Fruit fly (Drosophila melanogaster) whole organism, embryonic: ENCODE results near the gene P5CDh1.

Experiments used
- CG10147 ChIP-seq: fragments of 200-800 bp; sonication (Bioruptor generic); optimal IDR thresholded peaks from 2 replicates; lab custom pipeline; 2019; ENCODE audit warnings: missing biosample characterization, mild to moderate bottlenecking, missing genetic modification characterization, moderate library complexity
- CG10462 ChIP-seq: fragments of 200-800 bp; sonication (Bioruptor generic); optimal IDR thresholded peaks from 2 replicates; lab custom pipeline; 2016; ENCODE audit warnings: missing biosample characterization, missing genetic modification characterization
- CG10654 ChIP-seq: fragments of 200-800 bp; sonication (Bioruptor generic); optimal IDR thresholded peaks from 2 replicates; lab custom pipeline; 2016; ENCODE audit warnings: missing biosample characterization, missing genetic modification characterization
- CG12155 ChIP-seq: fragments of 200-800 bp; sonication (Bioruptor generic); optimal IDR thresholded peaks from 3 replicates; lab custom pipeline; 2016; ENCODE audit warnings: missing biosample characterization, missing genetic modification characterization
- CG12391 ChIP-seq: fragments of 200-800 bp; sonication (Bioruptor generic); optimal IDR thresholded peaks from 3 replicates; lab custom pipeline; 2018; ENCODE audit warnings: missing biosample characterization, mild to moderate bottlenecking, missing genetic modification characterization, moderate library complexity
- CG15479 ChIP-seq: fragments of 200-800 bp; sonication (Bioruptor generic); optimal IDR thresholded peaks from 3 replicates; lab custom pipeline; 2019; ENCODE audit warnings: missing biosample characterization, mild to moderate bottlenecking, missing genetic modification characterization, moderate library complexity
- CG17359 ChIP-seq: fragments of 200-800 bp; sonication (Bioruptor generic); optimal IDR thresholded peaks from 3 replicates; lab custom pipeline; 2018; ENCODE audit warnings: missing biosample characterization, mild to moderate bottlenecking, missing genetic modification characterization, moderate library complexity
- CG30020 ChIP-seq: fragments of 200-800 bp; optimal IDR thresholded peaks from 2 replicates; lab custom pipeline; 2019; ENCODE audit warnings: missing biosample characterization, mild to moderate bottlenecking, missing genetic modification characterization, moderate library complexity
- CG3065 ChIP-seq: fragments of 200-800 bp; sonication (Bioruptor generic); optimal IDR thresholded peaks from 2 replicates; lab custom pipeline; 2016; ENCODE audit warnings: missing biosample characterization, missing genetic modification characterization
- CG31224 ChIP-seq: fragments of 200-800 bp; sonication (Bioruptor generic); IDR thresholded peaks from 2 replicates; pipeline ENCODE4 v1.3.6; 2022; ENCODE audit warnings: missing biosample characterization, missing genetic modification characterization
- CG3407 ChIP-seq: fragments of 200-800 bp; sonication (Bioruptor generic); optimal IDR thresholded peaks from 2 replicates; lab custom pipeline; 2018; ENCODE audit warnings: missing biosample characterization, mild to moderate bottlenecking, missing genetic modification characterization
- CG3995 ChIP-seq: fragments of 200-800 bp; sonication (Bioruptor generic); optimal IDR thresholded peaks from 3 replicates; lab custom pipeline; 2016; ENCODE audit warnings: missing biosample characterization, missing genetic modification characterization
- CG4282 ChIP-seq: fragments of 200-800 bp; sonication (Bioruptor generic); optimal IDR thresholded peaks from 2 replicates; lab custom pipeline; 2016; ENCODE audit warnings: missing biosample characterization, missing genetic modification characterization
- CG4328 ChIP-seq: fragments of 200-800 bp; sonication (Bioruptor generic); optimal IDR thresholded peaks from 3 replicates; lab custom pipeline; 2017; ENCODE audit warnings: missing biosample characterization, missing genetic modification reagents, missing genetic modification characterization
- CG4617 ChIP-seq: fragments of 200-800 bp; sonication (Bioruptor generic); optimal IDR thresholded peaks from 3 replicates; lab custom pipeline; 2016; ENCODE audit warnings: missing biosample characterization, missing genetic modification characterization, borderline replicate concordance
- CG5245 ChIP-seq: fragments of 200-800 bp; sonication (Bioruptor generic); optimal IDR thresholded peaks from 3 replicates; lab custom pipeline; 2016; ENCODE audit warnings: missing biosample characterization, missing genetic modification characterization
- CG6765 ChIP-seq: fragments of 200-800 bp; sonication (Bioruptor generic); optimal IDR thresholded peaks from 3 replicates; lab custom pipeline; 2017; ENCODE audit warnings: missing biosample characterization, mild to moderate bottlenecking, missing genetic modification characterization
- CG6854 ChIP-seq: fragments of 200-800 bp; sonication (Bioruptor generic); optimal IDR thresholded peaks from 3 replicates; lab custom pipeline; 2017; ENCODE audit warnings: missing biosample characterization, mild to moderate bottlenecking, missing genetic modification characterization
- CG7786 ChIP-seq: fragments of 200-800 bp; sonication (Bioruptor generic); optimal IDR thresholded peaks from 2 replicates; lab custom pipeline; 2016; ENCODE audit warnings: missing biosample characterization, missing genetic modification characterization
- CG9932 ChIP-seq: fragments of 200-800 bp; sonication (Bioruptor generic); IDR thresholded peaks from 2 replicates; pipeline ENCODE4 v1.3.6; 2022; ENCODE audit warnings: missing biosample characterization, missing genetic modification characterization
- D19A ChIP-seq: fragments of 200-800 bp; optimal IDR thresholded peaks from 3 replicates; lab custom pipeline; 2019; ENCODE audit warnings: missing biosample characterization, mild to moderate bottlenecking, missing genetic modification characterization, moderate library complexity
- D19B ChIP-seq: fragments of 200-800 bp; sonication (Bioruptor generic); optimal IDR thresholded peaks from 2 replicates; lab custom pipeline; 2017; ENCODE audit warnings: missing biosample characterization, mild to moderate bottlenecking, missing genetic modification characterization
- Elba2 ChIP-seq: fragments of 200-800 bp; sonication (Bioruptor generic); optimal IDR thresholded peaks from 3 replicates; lab custom pipeline; 2016; ENCODE audit warnings: missing biosample characterization, missing genetic modification characterization
- Hmx ChIP-seq: fragments of 200-800 bp; sonication (Bioruptor generic); optimal IDR thresholded peaks from 2 replicates; lab custom pipeline; 2016; ENCODE audit warnings: missing biosample characterization, missing genetic modification characterization
- Lpt ChIP-seq: fragments of >200 bp; optimal IDR thresholded peaks from 2 replicates; lab custom pipeline; 2018; ENCODE audit warnings: missing biosample characterization, missing genetic modification characterization
- MTF-1 ChIP-seq: fragments of 200-800 bp; sonication (Bioruptor generic); optimal IDR thresholded peaks from 2 replicates; lab custom pipeline; 2018; ENCODE audit warnings: missing biosample characterization, mild to moderate bottlenecking, missing genetic modification characterization, borderline replicate concordance
- Mes4 ChIP-seq: fragments of 200-800 bp; sonication (Bioruptor generic); optimal IDR thresholded peaks from 2 replicates; lab custom pipeline; 2016; ENCODE audit warnings: missing biosample characterization, missing genetic modification characterization
- NfI ChIP-seq: fragments of 200-800 bp; sonication (Bioruptor generic); optimal IDR thresholded peaks from 3 replicates; lab custom pipeline; 2018; ENCODE audit warnings: missing biosample characterization, mild to moderate bottlenecking, missing genetic modification characterization, moderate library complexity
- Ptx1 ChIP-seq: fragments of 200-800 bp; sonication (Bioruptor generic); IDR thresholded peaks from 2 replicates; pipeline ENCODE4 v1.3.6; 2022; ENCODE audit warnings: missing biosample characterization, missing genetic modification characterization
- Sox100B ChIP-seq: fragments of 200-800 bp; sonication (Bioruptor generic); optimal IDR thresholded peaks from 3 replicates; lab custom pipeline; 2018; ENCODE audit warnings: missing biosample characterization, mild to moderate bottlenecking, missing genetic modification characterization
- Stat92E ChIP-seq, 3 experiments: fragments of >200 bp in 2 of 3; fragments of 200-800 bp in 1 of 3; sonication (Bioruptor generic) in 1 of 3; optimal IDR thresholded peaks; 2 replicates each; lab custom pipeline; 2017 to 2019; ENCODE audit warnings: missing biosample characterization in 3 of 3, missing genetic modification characterization in 3 of 3, mild to moderate bottlenecking in 1 of 3, moderate library complexity in 1 of 3
- Vsx1 ChIP-seq: fragments of 200-800 bp; sonication (Bioruptor generic); optimal IDR thresholded peaks from 2 replicates; lab custom pipeline; 2017; ENCODE audit warnings: missing biosample characterization, mild to moderate bottlenecking, missing genetic modification characterization, missing genetic modification reagents
- Xrp1 ChIP-seq: fragments of 200-800 bp; sonication (Bioruptor generic); IDR thresholded peaks from 2 replicates; pipeline ENCODE4 v1.3.6; 2022; ENCODE audit warnings: missing biosample characterization, missing genetic modification characterization
- ara ChIP-seq: fragments of 200-800 bp; sonication (Bioruptor generic); IDR thresholded peaks from 2 replicates; pipeline ENCODE4 v1.3.6; 2022; ENCODE audit warnings: missing biosample characterization, missing genetic modification characterization
- bowl ChIP-seq: fragments of 200-800 bp; sonication (Bioruptor generic); IDR thresholded peaks from 2 replicates; pipeline ENCODE4 v1.3.6; 2022; ENCODE audit warnings: missing biosample characterization, missing genetic modification characterization
- chm ChIP-seq: fragments of 200-800 bp; sonication (Bioruptor generic); IDR thresholded peaks from 2 replicates; pipeline ENCODE4 v1.3.6; 2022; ENCODE audit warnings: missing biosample characterization, missing genetic modification characterization
- chn ChIP-seq: fragments of 200-800 bp; sonication (Bioruptor generic); optimal IDR thresholded peaks from 2 replicates; lab custom pipeline; 2016; ENCODE audit warnings: missing biosample characterization, missing genetic modification characterization
- ci ChIP-seq: fragments of 200-800 bp; sonication (Bioruptor generic); IDR thresholded peaks from 3 replicates; pipeline ENCODE4 v1.3.6; 2022; ENCODE audit warnings: missing biosample characterization, missing genetic modification characterization
- dan ChIP-seq: fragments of 200-800 bp; sonication (Bioruptor generic); IDR thresholded peaks from 2 replicates; pipeline ENCODE4 v1.3.6; 2022; ENCODE audit warnings: missing biosample characterization, missing genetic modification characterization
- disco-r ChIP-seq: fragments of 200-800 bp; sonication (Bioruptor generic); optimal IDR thresholded peaks from 2 replicates; lab custom pipeline; 2016; ENCODE audit warnings: missing biosample characterization, missing genetic modification characterization
- esg ChIP-seq: fragments of 200-800 bp; sonication (Bioruptor generic); conservative IDR thresholded peaks from 2 replicates; pipeline ENCODE4 v1.3.6; 2022; ENCODE audit warnings: missing biosample characterization, missing genetic modification characterization
- exex ChIP-seq: fragments of 200-800 bp; sonication (Bioruptor generic); optimal IDR thresholded peaks from 4 replicates; lab custom pipeline; 2018; ENCODE audit warnings: missing biosample characterization, mild to moderate bottlenecking, missing genetic modification characterization, moderate library complexity
- hbn ChIP-seq: fragments of 200-800 bp; sonication (Bioruptor generic); IDR thresholded peaks from 2 replicates; pipeline ENCODE4 v1.3.6; 2022; ENCODE audit warnings: missing biosample characterization, missing genetic modification characterization; ENCODE audit not compliant: partially characterized antibody
- lilli ChIP-seq: fragments of 200-800 bp; sonication (Bioruptor generic); optimal IDR thresholded peaks from 3 replicates; lab custom pipeline; 2016; ENCODE audit warnings: missing biosample characterization, missing genetic modification characterization
- lmd ChIP-seq: fragments of 200-800 bp; sonication (Bioruptor generic); IDR thresholded peaks from 2 replicates; pipeline ENCODE4 v1.3.6; 2022; ENCODE audit warnings: missing biosample characterization, missing genetic modification characterization
- prd ChIP-seq, 3 experiments: fragments of >200 bp in 2 of 3; fragments of 200-800 bp in 1 of 3; sonication (Bioruptor generic) in 1 of 3; optimal IDR thresholded peaks in 2 of 3; IDR thresholded peaks in 1 of 3; 2 replicates in 2 of 3; 3 replicates in 1 of 3; pipeline versions ENCODE4 v1.3.6 to Lab custom; 2017 to 2022; ENCODE audit warnings: missing biosample characterization in 1 of 3, missing genetic modification characterization in 1 of 3
- tll ChIP-seq, 2 experiments: fragments of 200-800 bp in 1 of 2; fragments of >200 bp in 1 of 2; sonication (Bioruptor generic) in 1 of 2; optimal IDR thresholded peaks; 2 replicates each; lab custom pipeline; 2017 to 2019; ENCODE audit warnings: missing biosample characterization in 2 of 2, missing genetic modification characterization in 2 of 2, mild to moderate bottlenecking in 1 of 2, moderate library complexity in 1 of 2
- trem ChIP-seq: fragments of 200-800 bp; optimal IDR thresholded peaks from 3 replicates; lab custom pipeline; 2019; ENCODE audit warnings: missing biosample characterization, mild to moderate bottlenecking, missing genetic modification characterization, moderate library complexity
- unpg ChIP-seq: fragments of 200-800 bp; sonication (Bioruptor generic); optimal IDR thresholded peaks from 3 replicates; lab custom pipeline; 2018; ENCODE audit warnings: missing biosample characterization, mild to moderate bottlenecking, missing genetic modification characterization, moderate library complexity
- zen2 ChIP-seq: fragments of 200-800 bp; sonication (Bioruptor generic); IDR thresholded peaks from 3 replicates; pipeline ENCODE4 v1.3.6; 2022; ENCODE audit warnings: missing biosample characterization, missing genetic modification characterization; ENCODE audit not compliant: partially characterized antibody

The P5CDh1 gene

DNA sequence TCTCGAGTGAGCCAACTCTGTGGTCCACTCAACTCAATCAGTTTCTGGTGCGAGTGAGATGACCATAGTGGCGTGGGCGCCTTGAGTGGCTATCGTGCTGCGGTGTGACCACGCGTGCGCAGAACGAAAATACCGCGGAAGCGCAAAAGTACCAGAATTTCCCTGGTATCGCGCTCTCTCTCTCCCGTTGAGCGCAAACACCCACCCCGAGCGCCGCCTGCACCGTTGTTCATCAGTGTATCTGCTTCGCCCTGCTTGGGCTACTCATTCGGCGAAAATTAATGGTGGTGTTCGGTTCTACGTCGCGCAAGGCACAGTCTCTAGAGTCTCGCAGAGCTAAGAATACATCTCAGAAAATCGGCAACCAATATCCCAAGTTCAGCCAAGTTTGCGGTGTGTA, 38.2 kb upstream of the P5CDh1 start (continued):
- TF ChIP-seq Sox100B (GFP tag; lab: Kevin White, UChicago) = no peak
- TF ChIP-seq Hmx (GFP tag; lab: Kevin White, UChicago) = no peak
- TF ChIP-seq CG3407 (GFP tag; lab: Kevin White, UChicago) = no peak
- no peak for TF ChIP-seq CG3995 (GFP tag; lab: Kevin White, UChicago)
- TF ChIP-seq CG12155 (GFP tag; lab: Kevin White, UChicago) = no peak
- no peak for TF ChIP-seq tll (GFP tag; optimal IDR thresholded peaks at IDR 0.05; lab: Kevin White, UChicago)
- no peak for TF ChIP-seq dan (GFP tag; lab: Robert Waterston, UW)
- no peak for TF ChIP-seq lmd
- peak in 1 of 3 experiments; percentile 67 for TF ChIP-seq Stat92E (GFP tag; optimal IDR thresholded peaks at IDR 0.05; lab: Kevin White, UChicago)
- no peak for TF ChIP-seq NfI (GFP tag; lab: Kevin White, UChicago)
- no peak for TF ChIP-seq Vsx1 (GFP tag; lab: Kevin White, UChicago)
- peak; percentile 8 for TF ChIP-seq lilli (GFP tag; lab: Kevin White, UChicago)
- TF ChIP-seq prd (optimal IDR thresholded peaks at IDR 0.05; lab: Kevin White, UChicago) = no peak
- TF ChIP-seq prd (GFP tag; IDR thresholded peaks at IDR 0.05; lab: Robert Waterston, UW) = no peak
- TF ChIP-seq CG6765 (GFP tag; lab: Kevin White, UChicago) = peak; percentile 38
- TF ChIP-seq CG4617 (GFP tag; lab: Kevin White, UChicago) = peak; percentile 27
- TF ChIP-seq D19A (tag; lab: Kevin White, UChicago) = peak; percentile 0
- peak; percentile 16 for TF ChIP-seq D19B
- no peak for TF ChIP-seq CG17359 (tag; lab: Kevin White, UChicago)
- peak; percentile 76 for TF ChIP-seq zen2 (GFP tag; lab: Robert Waterston, UW)
- TF ChIP-seq CG10462 (GFP tag; lab: Kevin White, UChicago) = no peak
- peak; percentile 16 for TF ChIP-seq unpg (GFP tag; lab: Kevin White, UChicago)
- TF ChIP-seq Mes4 (GFP tag; lab: Kevin White, UChicago) = no peak
- TF ChIP-seq esg (GFP tag; lab: Robert Waterston, UW) = no peak
- TF ChIP-seq chn (GFP tag; lab: Kevin White, UChicago) = peak; percentile 85
- TF ChIP-seq Ptx1 (GFP tag; lab: Robert Waterston, UW) = no peak
- TF ChIP-seq ci (GFP tag; lab: Robert Waterston, UW) = peak; percentile 74
- TF ChIP-seq CG15479 (GFP tag; lab: Kevin White, UChicago) = peak; percentile 62
- TF ChIP-seq CG9932 (GFP tag; lab: Robert Waterston, UW) = no peak
- peak; percentile 26; the same call in 1 of the 2 replicates for TF ChIP-seq Xrp1 (GFP tag; lab: Robert Waterston, UW)
- no peak for TF ChIP-seq CG4282
- TF ChIP-seq disco-r (GFP tag; lab: Kevin White, UChicago) = peak; percentile 39
- peak; percentile 44 for TF ChIP-seq trem (tag; lab: Kevin White, UChicago)
- no peak for TF ChIP-seq Lpt
- peak; percentile 31 for TF ChIP-seq CG5245 (GFP tag; lab: Kevin White, UChicago)
- TF ChIP-seq ara (GFP tag; lab: Robert Waterston, UW) = no peak; the same call in 1 of the 2 replicates
- peak; percentile 52 for TF ChIP-seq hbn (GFP tag; lab: Robert Waterston, UW)
- no peak for TF ChIP-seq CG3065 (GFP tag; lab: Kevin White, UChicago)
- TF ChIP-seq chm (GFP tag; lab: Robert Waterston, UW) = no peak
- peak; percentile 39 for TF ChIP-seq CG10147
- no peak for TF ChIP-seq CG30020 (tag; lab: Kevin White, UChicago)
- no peak for TF ChIP-seq CG10654 (GFP tag; lab: Kevin White, UChicago)
- TF ChIP-seq Elba2 (GFP tag; lab: Kevin White, UChicago) = no peak
- no peak for TF ChIP-seq CG12391 (tag; lab: Kevin White, UChicago)
- peak; percentile 10 for TF ChIP-seq CG6854 (GFP tag; lab: Kevin White, UChicago)
- TF ChIP-seq CG4328 = peak; percentile 12
- TF ChIP-seq CG31224 (GFP tag; lab: Robert Waterston, UW) = peak; percentile 12; the same call in 1 of the 2 replicates
- TF ChIP-seq exex (tag; lab: Kevin White, UChicago) = no peak
- peak; percentile 57 for TF ChIP-seq MTF-1 (GFP tag; lab: Kevin White, UChicago)
- TF ChIP-seq CG7786 = peak; percentile 13
- TF ChIP-seq bowl (GFP tag; lab: Robert Waterston, UW) = peak; percentile 23; the same call in 1 of the 2 replicates
